Worm (Caenorhabditis elegans): ENCODE results near the gene ram-5.

ram-5 gene

DNA sequence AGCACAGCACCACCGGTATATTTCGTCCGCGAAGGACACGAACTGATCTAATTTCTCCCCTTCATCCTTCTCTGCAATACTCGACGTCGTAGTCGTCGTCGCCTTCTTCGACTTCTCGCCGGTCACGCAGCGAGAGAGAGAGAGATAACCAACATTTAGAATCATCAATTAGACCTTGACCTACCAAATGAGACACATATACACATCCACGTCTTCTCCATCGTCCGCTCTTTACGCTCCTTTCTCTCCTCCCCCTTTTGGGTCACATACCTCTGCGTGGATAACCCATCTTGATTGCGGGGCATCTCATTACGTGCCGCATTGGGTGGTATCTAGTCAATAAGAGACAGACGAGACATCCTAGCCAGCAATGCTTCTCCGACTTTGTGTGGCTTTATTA, 31.5 kb downstream of the ram-5 start, which contains the start of gene sym-1:
TSS of gene sym-1 (plus strand) at position 194 of the 400 bp plus-strand sequence.
- TF ChIP-seq nhr-25 (tag; optimal IDR thresholded peaks at IDR 0.05), result peak; percentile 84
- peak; percentile 90 for TF ChIP-seq nhr-23 (tag; optimal IDR thresholded peaks at IDR 0.05)
- peak; percentile 58 for TF ChIP-seq nhr-43 (tag; optimal IDR thresholded peaks at IDR 0.05; ENCODE audit: poor library complexity, severe bottlenecking)
- TF ChIP-seq nfya-1 (tag; optimal IDR thresholded peaks at IDR 0.05; ENCODE audit: insufficient read depth), result no peak
- TF ChIP-seq nhr-12 (tag; optimal IDR thresholded peaks at IDR 0.05), result no peak
- TF ChIP-seq nhr-11 (tag; optimal IDR thresholded peaks at IDR 0.05), result no peak
- peak; percentile 10 for TF ChIP-seq elt-1 (tag; optimal IDR thresholded peaks at IDR 0.05)
- no peak for TF ChIP-seq pha-4 (tag; optimal IDR thresholded peaks at IDR 0.05)
- peak in 1 of 3 experiments; percentile 55 for TF ChIP-seq elt-3 (tag; optimal IDR thresholded peaks at IDR 0.05)
- TF ChIP-seq sea-2 (GFP tag; optimal IDR thresholded peaks at IDR 0.05), result no peak

DNA sequence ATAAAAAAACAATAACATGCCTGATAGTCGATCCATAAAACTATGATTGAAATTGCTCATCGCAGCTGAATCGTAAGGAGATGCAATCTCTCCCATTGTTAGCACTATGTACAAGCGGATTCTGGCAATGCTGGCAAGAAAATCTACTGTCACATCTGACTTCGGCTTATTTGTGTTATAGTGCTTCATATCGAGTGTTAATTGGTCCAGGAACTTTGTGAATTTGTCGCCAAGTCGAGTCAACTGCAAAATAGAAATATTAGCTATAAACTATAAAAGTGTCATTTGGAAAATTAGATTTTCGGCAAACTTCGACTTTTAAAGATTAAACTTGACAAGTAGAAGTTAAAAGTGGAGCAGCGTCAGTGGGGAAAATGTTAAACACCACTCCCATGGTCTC, 34.4 kb downstream of the ram-5 start:
- TF ChIP-seq nhr-23 (tag; optimal IDR thresholded peaks at IDR 0.05) (peak; percentile 52), skn-1 (tag; optimal IDR thresholded peaks at IDR 0.05) (no peak), nhr-237 (tag; optimal IDR thresholded peaks at IDR 0.05) (no peak)

DNA sequence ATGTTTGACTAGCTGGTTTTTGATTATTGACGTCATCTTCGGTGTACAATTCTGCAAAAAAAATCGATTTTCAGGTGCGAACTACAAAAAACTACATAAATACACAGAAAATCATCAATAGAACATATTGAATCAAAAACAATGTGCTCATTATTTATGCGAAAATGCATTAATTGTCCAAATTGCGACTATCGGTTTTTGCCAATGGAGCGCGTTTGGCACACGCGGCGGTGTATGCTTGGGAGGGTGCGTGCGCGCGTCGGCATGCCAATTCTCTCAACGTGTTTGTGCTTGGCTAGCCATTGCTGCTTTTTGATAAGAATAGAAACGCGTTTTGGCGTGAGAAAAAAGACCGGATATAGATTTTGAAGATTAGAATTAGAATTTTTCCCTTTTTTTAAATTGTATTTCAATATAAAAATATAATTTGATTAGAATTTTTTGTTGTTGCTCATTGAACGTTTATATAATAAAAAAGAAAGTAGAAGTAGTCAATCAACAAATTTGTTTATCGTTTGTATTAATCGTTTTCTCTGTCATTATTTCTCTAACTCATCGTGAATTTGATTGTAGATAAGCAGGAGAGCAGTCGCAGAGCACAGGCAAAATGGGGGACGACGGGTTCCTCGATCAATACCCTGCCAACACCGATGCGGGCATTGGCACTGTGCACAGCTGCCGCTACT, 39.2 kb downstream of the ram-5 start, which contains the start of the genes C44H4.4 and tap-1:
TSS of gene C44H4.4 (minus strand) at position 51 of the 686 bp plus-strand sequence.
TSS of gene tap-1 (plus strand) at position 574 of the 686 bp plus-strand sequence.
- TF ChIP-seq lsy-12 (tag; optimal IDR thresholded peaks at IDR 0.05), result no peak
- peak; percentile 51 for TF ChIP-seq hmg-11 (tag; optimal IDR thresholded peaks at IDR 0.05)
- no peak for TF ChIP-seq nhr-23 (tag; optimal IDR thresholded peaks at IDR 0.05)
- TF ChIP-seq lin-39 (tag; optimal IDR thresholded peaks at IDR 0.05), result peak; percentile 51
- peak; percentile 15 for TF ChIP-seq egl-5 (tag; optimal IDR thresholded peaks at IDR 0.05)
- peak; percentile 59 for TF ChIP-seq elt-2 (tag; optimal IDR thresholded peaks at IDR 0.05)
- TF ChIP-seq pha-4 (tag; optimal IDR thresholded peaks at IDR 0.05), result peak; percentile 10
- peak; percentile 42 for TF ChIP-seq lin-15B (tag; optimal IDR thresholded peaks at IDR 0.05)
- peak; percentile 5 for TF ChIP-seq pqm-1 (tag; optimal IDR thresholded peaks at IDR 0.05)
- TF ChIP-seq ceh-82 (tag; optimal IDR thresholded peaks at IDR 0.05), result no peak
- TF ChIP-seq nhr-25 (tag; optimal IDR thresholded peaks at IDR 0.05), result peak; percentile 11
- TF ChIP-seq ama-1 (optimal IDR thresholded peaks at IDR 0.05), result no peak

DNA sequence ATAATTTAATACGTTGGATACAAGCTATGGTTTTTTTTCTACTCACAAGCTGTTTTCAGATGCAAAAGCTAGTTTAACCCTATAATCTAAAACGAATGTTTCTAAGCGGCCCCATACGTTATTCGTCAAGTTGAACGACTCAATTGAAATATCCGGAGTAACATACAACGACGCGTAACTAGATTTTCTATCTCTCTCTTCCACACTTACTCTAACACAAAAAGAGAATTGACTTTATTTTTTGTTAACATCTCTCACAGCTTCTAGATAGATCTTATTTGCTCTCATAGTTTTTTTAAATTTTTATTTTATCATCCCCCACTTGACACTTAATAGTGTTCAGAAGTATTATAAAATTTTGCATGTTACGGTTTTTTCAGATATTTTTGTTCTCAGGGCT, 43.3 kb downstream of the ram-5 start:
- TF ChIP-seq lin-15B (tag; optimal IDR thresholded peaks at IDR 0.05), result no peak
- TF ChIP-seq fkh-10 (GFP tag; optimal IDR thresholded peaks at IDR 0.05), result peak; percentile 91

DNA sequence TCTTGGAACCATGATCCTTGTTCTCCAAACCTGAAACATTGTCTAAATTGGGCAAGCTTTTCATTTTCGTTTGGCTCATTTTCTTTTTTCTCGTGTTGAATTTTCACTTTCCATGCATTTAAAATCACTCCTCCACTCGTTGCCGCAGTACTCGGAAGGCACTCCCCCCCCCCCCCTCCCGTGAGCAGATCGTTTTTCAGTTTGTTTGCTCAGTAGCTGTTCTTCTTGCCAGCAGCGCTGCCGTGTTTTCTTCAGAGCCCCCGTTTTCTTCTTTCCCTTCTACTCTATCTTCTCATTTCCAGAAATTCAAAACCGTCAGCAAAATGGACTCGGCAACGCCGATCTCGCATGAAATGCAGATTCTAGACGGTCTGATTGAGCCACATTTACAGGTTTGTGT, 44.9 kb downstream of the ram-5 start, which contains the start of gene C44H4.8:
TSS of gene C44H4.8 (plus strand) at position 301 of the 400 bp plus-strand sequence.
- TF ChIP-seq elt-2 (tag; optimal IDR thresholded peaks at IDR 0.05) (no peak), sea-2 (GFP tag; optimal IDR thresholded peaks at IDR 0.05) (no peak), fkh-2 (tag; optimal IDR thresholded peaks at IDR 0.05) (no peak), aly-2 (tag; optimal IDR thresholded peaks at IDR 0.05) (no peak), R02D3.7 (tag; optimal IDR thresholded peaks at IDR 0.05) (no peak), jun-1 (tag; optimal IDR thresholded peaks at IDR 0.05) (no peak), mdl-1 (tag; optimal IDR thresholded peaks at IDR 0.05) (no peak), nhr-77 (tag; optimal IDR thresholded peaks at IDR 0.05) (no peak), nfya-1 (tag; optimal IDR thresholded peaks at IDR 0.05; ENCODE audit: insufficient read depth) (no peak), nhr-23 (tag; optimal IDR thresholded peaks at IDR 0.05) (no peak), ZK546.5 (tag; optimal IDR thresholded peaks at IDR 0.05) (no peak)

DNA sequence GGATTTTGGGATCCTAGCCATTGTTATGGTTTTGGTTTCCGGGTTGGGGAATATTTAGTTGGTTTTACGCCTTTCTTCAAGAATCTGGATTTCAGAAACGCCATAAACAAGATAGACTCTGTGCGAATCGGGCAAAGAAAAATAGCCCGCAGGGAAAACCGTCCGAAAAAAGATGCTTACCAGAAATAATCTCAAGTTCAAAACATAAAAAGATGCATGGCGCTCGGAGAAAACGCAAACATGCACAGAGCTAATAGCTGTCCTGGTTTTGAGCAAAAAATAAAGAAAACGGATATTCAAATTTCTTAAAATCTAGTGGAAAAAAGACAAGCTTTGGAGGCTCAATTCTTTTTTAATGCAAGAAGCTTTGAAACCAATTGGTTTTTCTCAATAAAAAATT, 49.3 kb downstream of the ram-5 start, which contains the start of gene C44H4.6:
TSS of gene C44H4.6 (minus strand) at position 101 of the 400 bp plus-strand sequence.
- no peak for TF ChIP-seq nhr-23 (tag; optimal IDR thresholded peaks at IDR 0.05)
- TF ChIP-seq ZK546.5 (tag; optimal IDR thresholded peaks at IDR 0.05), result no peak
- no peak for TF ChIP-seq fkh-10 (GFP tag; optimal IDR thresholded peaks at IDR 0.05)
- TF ChIP-seq nhr-77 (tag; optimal IDR thresholded peaks at IDR 0.05), result no peak
- no peak for TF ChIP-seq mdl-1 (tag; optimal IDR thresholded peaks at IDR 0.05)
- no peak for TF ChIP-seq jun-1 (tag; optimal IDR thresholded peaks at IDR 0.05)
- TF ChIP-seq egl-5 (tag; optimal IDR thresholded peaks at IDR 0.05), result no peak
- TF ChIP-seq unc-39 (tag; optimal IDR thresholded peaks at IDR 0.05), result no peak
- no peak for TF ChIP-seq hmg-11 (tag; optimal IDR thresholded peaks at IDR 0.05)
- no peak for TF ChIP-seq pqm-1 (tag; optimal IDR thresholded peaks at IDR 0.05)
- no peak for TF ChIP-seq ztf-4 (tag; optimal IDR thresholded peaks at IDR 0.05)
- TF ChIP-seq ztf-11 (tag; optimal IDR thresholded peaks at IDR 0.05), result no peak
- no peak for TF ChIP-seq R02D3.7 (tag; optimal IDR thresholded peaks at IDR 0.05)
- no peak for TF ChIP-seq elt-3 (tag; optimal IDR thresholded peaks at IDR 0.05)
- no peak for TF ChIP-seq zag-1 (tag; optimal IDR thresholded peaks at IDR 0.05)
- no peak for TF ChIP-seq lin-39 (tag; optimal IDR thresholded peaks at IDR 0.05)
- no peak for TF ChIP-seq nhr-11 (tag; optimal IDR thresholded peaks at IDR 0.05)
- TF ChIP-seq ceh-28 (tag; optimal IDR thresholded peaks at IDR 0.05), result no peak
- no peak for TF ChIP-seq daf-12 (tag; optimal IDR thresholded peaks at IDR 0.05)
- TF ChIP-seq egl-27 (tag; optimal IDR thresholded peaks at IDR 0.05), result no peak
